Fruit fly (Drosophila melanogaster) whole organism, embryonic: Measurements from ENCODE around the gene kibra.

Experiments used
- CG10267 ChIP-seq: fragments of 200-800 bp; sonication (Bioruptor generic); optimal IDR thresholded peaks from 2 replicates; lab custom pipeline; 2018; ENCODE audit warnings: missing biosample characterization, mild to moderate bottlenecking, missing genetic modification characterization, moderate library complexity
- CG13123 ChIP-seq: fragments of 200-800 bp; sonication (Bioruptor generic); optimal IDR thresholded peaks from 2 replicates; lab custom pipeline; 2016; ENCODE audit warnings: missing biosample characterization, missing genetic modification characterization
- CG13287 ChIP-seq: fragments of 200-800 bp; sonication (Bioruptor generic); IDR thresholded peaks from 2 replicates; pipeline ENCODE4 v1.3.6; 2022; ENCODE audit warnings: missing biosample characterization, missing genetic modification characterization; ENCODE audit not compliant: partially characterized antibody
- CG13775 ChIP-seq: fragments of 200-800 bp; sonication (Bioruptor generic); optimal IDR thresholded peaks from 3 replicates; lab custom pipeline; 2017; ENCODE audit warnings: missing biosample characterization, mild to moderate bottlenecking, missing genetic modification characterization
- CG15269 ChIP-seq: fragments of 200-800 bp; sonication (Bioruptor generic); optimal IDR thresholded peaks from 2 replicates; lab custom pipeline; 2018; ENCODE audit warnings: missing biosample characterization, mild to moderate bottlenecking, missing genetic modification characterization, moderate library complexity
- CG16813 ChIP-seq: fragments of 200-800 bp; sonication (Bioruptor generic); IDR thresholded peaks from 3 replicates; pipeline ENCODE4 v1.3.6; 2022; ENCODE audit warnings: missing biosample characterization, missing genetic modification characterization; ENCODE audit not compliant: partially characterized antibody
- CG16815 ChIP-seq: fragments of 200-800 bp; sonication (Bioruptor generic); optimal IDR thresholded peaks from 3 replicates; lab custom pipeline; 2017; ENCODE audit warnings: missing biosample characterization, mild to moderate bottlenecking, missing genetic modification characterization
- CG17361 ChIP-seq: fragments of 200-800 bp; sonication (Bioruptor generic); IDR thresholded peaks from 3 replicates; pipeline ENCODE4 v1.3.6; 2022; ENCODE audit warnings: missing biosample characterization, missing genetic modification characterization
- CG17829 ChIP-seq: fragments of 200-800 bp; optimal IDR thresholded peaks from 2 replicates; lab custom pipeline; 2019; ENCODE audit warnings: missing biosample characterization, mild to moderate bottlenecking, missing genetic modification characterization, moderate library complexity
- CG18011 ChIP-seq: fragments of 200-800 bp; sonication (Bioruptor generic); optimal IDR thresholded peaks from 2 replicates; lab custom pipeline; 2017; ENCODE audit warnings: missing biosample characterization, missing genetic modification characterization, mild to moderate bottlenecking, moderate library complexity, missing genotype
- CG2116 ChIP-seq: fragments of 200-800 bp; sonication (Bioruptor generic); optimal IDR thresholded peaks from 3 replicates; lab custom pipeline; 2018; ENCODE audit warnings: missing biosample characterization, mild to moderate bottlenecking, missing genetic modification characterization
- CG2120 ChIP-seq: fragments of 200-800 bp; sonication (Bioruptor generic); optimal IDR thresholded peaks from 3 replicates; lab custom pipeline; 2016; ENCODE audit warnings: missing biosample characterization, missing genetic modification characterization
- CG31224 ChIP-seq: fragments of 200-800 bp; sonication (Bioruptor generic); IDR thresholded peaks from 2 replicates; pipeline ENCODE4 v1.3.6; 2022; ENCODE audit warnings: missing biosample characterization, missing genetic modification characterization
- CG4328 ChIP-seq: fragments of 200-800 bp; sonication (Bioruptor generic); optimal IDR thresholded peaks from 3 replicates; lab custom pipeline; 2017; ENCODE audit warnings: missing biosample characterization, missing genetic modification reagents, missing genetic modification characterization
- CG6272 ChIP-seq: fragments of 200-800 bp; sonication (Bioruptor generic); IDR thresholded peaks from 2 replicates; pipeline ENCODE4 v1.3.6; 2022; ENCODE audit warnings: missing biosample characterization, missing genetic modification characterization
- CG7556 ChIP-seq: fragments of 200-800 bp; sonication (Bioruptor generic); optimal IDR thresholded peaks from 2 replicates; lab custom pipeline; 2017; ENCODE audit warnings: missing biosample characterization, mild to moderate bottlenecking, missing genetic modification characterization
- CG8765 ChIP-seq: fragments of 200-800 bp; sonication (Bioruptor generic); IDR thresholded peaks from 2 replicates; pipeline ENCODE4 v1.3.6; 2022; ENCODE audit warnings: missing biosample characterization, missing genetic modification characterization
- CG9876 ChIP-seq: fragments of 200-800 bp; sonication (Bioruptor generic); optimal IDR thresholded peaks from 2 replicates; lab custom pipeline; 2016; ENCODE audit warnings: missing biosample characterization, missing genetic modification characterization
- Ets65A ChIP-seq: fragments of 200-800 bp; sonication (Bioruptor generic); peaks from one replicate; lab custom pipeline; 2016; ENCODE audit warnings: missing biosample characterization, missing genetic modification characterization
- Gug ChIP-seq: fragments of 200-800 bp; sonication (Bioruptor generic); IDR thresholded peaks from 4 replicates; pipeline ENCODE4 v1.3.6; 2022; ENCODE audit warnings: missing biosample characterization, missing genetic modification characterization
- Hmx ChIP-seq: fragments of 200-800 bp; sonication (Bioruptor generic); optimal IDR thresholded peaks from 2 replicates; lab custom pipeline; 2016; ENCODE audit warnings: missing biosample characterization, missing genetic modification characterization
- Jarid2 ChIP-seq: fragments of 200-800 bp; sonication (Bioruptor generic); optimal IDR thresholded peaks from 3 replicates; lab custom pipeline; 2017; ENCODE audit warnings: mild to moderate bottlenecking, missing biosample characterization, missing genetic modification reagents, missing genetic modification characterization
- Max ChIP-seq: fragments of 200-800 bp; sonication (Bioruptor generic); optimal IDR thresholded peaks from 2 replicates; lab custom pipeline; 2016; ENCODE audit warnings: missing biosample characterization, mild to moderate bottlenecking, missing genetic modification characterization
- NC2β ChIP-seq: fragments of 200-800 bp; sonication (Bioruptor generic); optimal IDR thresholded peaks from 2 replicates; lab custom pipeline; 2016; ENCODE audit warnings: missing biosample characterization, missing genetic modification characterization
- Rfx ChIP-seq: fragments of 200-800 bp; sonication (Bioruptor generic); IDR thresholded peaks from 2 replicates; pipeline ENCODE4 v1.3.6; 2022; ENCODE audit warnings: missing biosample characterization, missing genetic modification characterization
- Rx ChIP-seq: fragments of 200-800 bp; sonication (Bioruptor generic); IDR thresholded peaks from 2 replicates; pipeline ENCODE4 v1.3.6; 2022; ENCODE audit warnings: missing biosample characterization, missing genetic modification characterization
- Scr ChIP-seq: fragments of 200-800 bp; sonication (Bioruptor generic); IDR thresholded peaks from 2 replicates; pipeline ENCODE4 v1.3.6; 2022; ENCODE audit warnings: missing biosample characterization, missing genetic modification characterization; ENCODE audit not compliant: partially characterized antibody
- al ChIP-seq: fragments of 200-800 bp; sonication (Bioruptor generic); IDR thresholded peaks from 2 replicates; pipeline ENCODE4 v1.3.6; 2022; ENCODE audit warnings: missing biosample characterization, missing genetic modification characterization
- bbx ChIP-seq: fragments of 200-800 bp; sonication (Bioruptor generic); IDR thresholded peaks from 2 replicates; pipeline ENCODE4 v1.3.6; 2022; ENCODE audit warnings: missing biosample characterization, missing genetic modification characterization; ENCODE audit not compliant: partially characterized antibody
- chinmo ChIP-seq: fragments of 200-800 bp; sonication (Bioruptor generic); IDR thresholded peaks from 4 replicates; pipeline ENCODE4 v1.3.6; 2022; ENCODE audit warnings: missing biosample characterization, missing genetic modification characterization; ENCODE audit not compliant: partially characterized antibody
- crol ChIP-seq: fragments of 200-800 bp; sonication (Bioruptor generic); IDR thresholded peaks from 2 replicates; pipeline ENCODE4 v1.3.6; 2022; ENCODE audit warnings: missing biosample characterization, missing genetic modification characterization
- gro ChIP-seq: fragments of 200-800 bp; sonication (Bioruptor generic); optimal IDR thresholded peaks from 2 replicates; lab custom pipeline; 2016; ENCODE audit warnings: missing biosample characterization, missing genetic modification characterization
- hb ChIP-seq: fragments of 200-800 bp; sonication (Bioruptor generic); IDR thresholded peaks from 3 replicates; pipeline ENCODE4 v1.3.6; 2022; ENCODE audit warnings: missing biosample characterization, missing genetic modification characterization; ENCODE audit not compliant: partially characterized antibody
- knrl ChIP-seq: fragments of 200-800 bp; sonication (Bioruptor generic); IDR thresholded peaks from 3 replicates; pipeline ENCODE4 v1.3.6; 2022; ENCODE audit warnings: missing biosample characterization, missing genetic modification characterization; ENCODE audit not compliant: partially characterized antibody
- lmd ChIP-seq: fragments of 200-800 bp; sonication (Bioruptor generic); IDR thresholded peaks from 2 replicates; pipeline ENCODE4 v1.3.6; 2022; ENCODE audit warnings: missing biosample characterization, missing genetic modification characterization
- lola ChIP-seq, 3 experiments: fragments of >200 bp in 2 of 3; fragments of 200-800 bp in 1 of 3; sonication (Bioruptor generic) in 1 of 3; optimal IDR thresholded peaks; 2 replicates each; lab custom pipeline; 2017 to 2019; ENCODE audit warnings: missing biosample characterization in 3 of 3, missing genetic modification characterization in 3 of 3, mild to moderate bottlenecking in 1 of 3, moderate library complexity in 1 of 3
- mam ChIP-seq: fragments of 200-800 bp; sonication (Bioruptor generic); optimal IDR thresholded peaks from 3 replicates; lab custom pipeline; 2016; ENCODE audit warnings: missing biosample characterization, missing genetic modification characterization
- pan ChIP-seq, 4 experiments: fragments of >200 bp in 3 of 4; fragments of 200-800 bp in 1 of 4; sonication (Bioruptor generic) in 1 of 4; optimal IDR thresholded peaks in 3 of 4; IDR thresholded peaks in 1 of 4; 2 replicates each; pipeline versions ENCODE4 v1.3.6 to Lab custom; 2017 to 2022; ENCODE audit warnings: missing biosample characterization in 2 of 4, missing genetic modification characterization in 2 of 4, mixed read lengths in 1 of 4
- pb ChIP-seq: fragments of 200-800 bp; sonication (Bioruptor generic); optimal IDR thresholded peaks from 3 replicates; lab custom pipeline; 2016; ENCODE audit warnings: missing biosample characterization, missing genetic modification characterization
- pnt ChIP-seq: fragments of 200-800 bp; sonication (Bioruptor generic); optimal IDR thresholded peaks from 3 replicates; lab custom pipeline; 2016; ENCODE audit warnings: missing biosample characterization, missing genetic modification characterization
- psq ChIP-seq: fragments of 200-800 bp; sonication (Bioruptor generic); optimal IDR thresholded peaks from 2 replicates; lab custom pipeline; 2017; ENCODE audit warnings: missing biosample characterization, missing genetic modification characterization
- sens-2 ChIP-seq: fragments of 200-800 bp; sonication (Bioruptor generic); IDR thresholded peaks from 2 replicates; pipeline ENCODE4 v1.3.6; 2022; ENCODE audit warnings: missing biosample characterization, missing genetic modification characterization
- slbo ChIP-seq: fragments of 200-800 bp; sonication (Bioruptor generic); IDR thresholded peaks from 2 replicates; pipeline ENCODE4 v1.3.6; 2022; ENCODE audit warnings: missing biosample characterization, missing genetic modification characterization
- stc ChIP-seq: fragments of 200-800 bp; sonication (Bioruptor generic); IDR thresholded peaks from 2 replicates; pipeline ENCODE4 v1.3.6; 2022; ENCODE audit warnings: missing biosample characterization, missing genetic modification characterization
- tap ChIP-seq: fragments of 200-800 bp; optimal IDR thresholded peaks from 3 replicates; lab custom pipeline; 2019; ENCODE audit warnings: missing biosample characterization, mild to moderate bottlenecking, missing genetic modification characterization, moderate library complexity
- tup ChIP-seq: fragments of 200-800 bp; sonication (Bioruptor generic); optimal IDR thresholded peaks from 2 replicates; lab custom pipeline; 2016; ENCODE audit warnings: missing biosample characterization, mild to moderate bottlenecking, missing genetic modification characterization, moderate library complexity
- vfl ChIP-seq: fragments of 200-800 bp; sonication (Bioruptor generic); optimal IDR thresholded peaks from 2 replicates; lab custom pipeline; 2016; ENCODE audit warnings: missing biosample characterization, missing genetic modification characterization
- vvl ChIP-seq: fragments of 200-800 bp; sonication (Bioruptor generic); IDR thresholded peaks from 2 replicates; pipeline ENCODE4 v1.3.6; 2022; ENCODE audit warnings: missing biosample characterization, missing genetic modification characterization

Gene kibra

dm6 chr3R:14741192-14741915, 17.3 kb upstream of the kibra start, which contains the start of the genes eff and jvl (continued):
- TF ChIP-seq CG17829 (tag; lab: Kevin White, UChicago), result no peak
- no peak for TF ChIP-seq Jarid2 (GFP tag; lab: Kevin White, UChicago)
- peak; percentile 98 for TF ChIP-seq CG13287 (GFP tag; lab: Robert Waterston, UW)
- peak; percentile 60 for TF ChIP-seq mam
- TF ChIP-seq CG4328, result no peak
- TF ChIP-seq CG7556 (GFP tag; lab: Kevin White, UChicago), result no peak
- TF ChIP-seq gro (GFP tag; lab: Kevin White, UChicago), result peak; percentile 45
- TF ChIP-seq Rx (GFP tag; lab: Robert Waterston, UW), result peak; percentile 39
- TF ChIP-seq tup (GFP tag; lab: Kevin White, UChicago), result no peak
- TF ChIP-seq stc (GFP tag; lab: Robert Waterston, UW), result no peak
- peak; percentile 26; the same call in 1 of the 2 replicates for TF ChIP-seq CG8765 (GFP tag; lab: Robert Waterston, UW)
- no peak for TF ChIP-seq lola (GFP tag; optimal IDR thresholded peaks at IDR 0.05; lab: Kevin White, UChicago)
- no peak for TF ChIP-seq Ets65A (GFP tag; lab: Kevin White, UChicago)
- peak; percentile 20 for TF ChIP-seq tap (tag; lab: Kevin White, UChicago)
- peak; percentile 58 for TF ChIP-seq vfl (GFP tag; lab: Kevin White, UChicago)
- TF ChIP-seq CG9876 (GFP tag; lab: Kevin White, UChicago), result no peak
- peak; percentile 93 for TF ChIP-seq bbx (GFP tag; lab: Robert Waterston, UW)
- TF ChIP-seq sens-2, result no peak
- TF ChIP-seq CG2116, result peak; percentile 89
- TF ChIP-seq al (GFP tag; lab: Robert Waterston, UW), result peak; percentile 34; the same call in 1 of the 2 replicates
- peak; percentile 70; the same call in 3 of the 4 replicates for TF ChIP-seq Gug (GFP tag; lab: Robert Waterston, UW)
- peak; percentile 98 for TF ChIP-seq Scr (GFP tag; lab: Robert Waterston, UW)
- TF ChIP-seq chinmo (GFP tag; lab: Robert Waterston, UW), result peak; percentile 77; the same call in 2 of the 4 replicates
- no peak for TF ChIP-seq CG31224 (GFP tag; lab: Robert Waterston, UW)
- TF ChIP-seq CG13775, result no peak
- no peak for TF ChIP-seq CG15269 (tag; lab: Kevin White, UChicago)
- peak; percentile 19 for TF ChIP-seq CG18011 (GFP tag; lab: Kevin White, UChicago)
- no peak for TF ChIP-seq CG16815 (GFP tag; lab: Kevin White, UChicago)
- TF ChIP-seq CG16813 (GFP tag; lab: Robert Waterston, UW), result peak; percentile 97
- peak; percentile 44; the same call in 2 of the 3 replicates for TF ChIP-seq CG17361
- TF ChIP-seq CG2120 (GFP tag; lab: Kevin White, UChicago), result peak; percentile 48
- peak; percentile 34 for TF ChIP-seq NC2β (GFP tag; lab: Kevin White, UChicago)
- peak; percentile 3 for TF ChIP-seq psq
- TF ChIP-seq Hmx (GFP tag; lab: Kevin White, UChicago), result peak; percentile 36
- no peak for TF ChIP-seq lmd (GFP tag; lab: Robert Waterston, UW)
- TF ChIP-seq pan (optimal IDR thresholded peaks at IDR 0.05; lab: Kevin White, UChicago), result no peak
- TF ChIP-seq pan (GFP tag; optimal IDR thresholded peaks at IDR 0.05 in 1 of 2, IDR thresholded peaks at IDR 0.05 in 1 of 2), result peak in 1 of 2 experiments; percentile 52
- TF ChIP-seq slbo (GFP tag; lab: Robert Waterston, UW), result peak; percentile 76
- peak; percentile 23 for TF ChIP-seq CG13123
- no peak for TF ChIP-seq pb (GFP tag; lab: Kevin White, UChicago)
- TF ChIP-seq pnt (GFP tag; lab: Kevin White, UChicago), result no peak
- peak; percentile 38 for TF ChIP-seq Max (GFP tag; lab: Kevin White, UChicago)
- TF ChIP-seq CG6272 (GFP tag; lab: Robert Waterston, UW), result 0 out of 2 replicates have a peak, but pooled peaks have one; percentile 13
- peak; percentile 95 for TF ChIP-seq hb (GFP tag; lab: Robert Waterston, UW)
- TF ChIP-seq vvl (GFP tag; lab: Robert Waterston, UW), result peak; percentile 68
- 0 out of 2 replicates have a peak, but pooled peaks have one; percentile 6 for TF ChIP-seq crol (GFP tag; lab: Robert Waterston, UW)
- peak; percentile 96 for TF ChIP-seq knrl (GFP tag; lab: Robert Waterston, UW)
- no peak for TF ChIP-seq CG10267 (tag; lab: Kevin White, UChicago)
- peak; percentile 74 for TF ChIP-seq Rfx (GFP tag; lab: Robert Waterston, UW)
